Worm (Caenorhabditis elegans): ENCODE measurements around the gene pud-3.

- TF ChIP-seq pag-3 (tag; optimal IDR thresholded peaks at IDR 0.05; ENCODE audit: borderline replicate concordance) (no peak), dmd-4 (tag; optimal IDR thresholded peaks at IDR 0.05; ENCODE audit: borderline replicate concordance) (no peak), tbx-2 (tag; optimal IDR thresholded peaks at IDR 0.05) (no peak), rnt-1 (tag; optimal IDR thresholded peaks at IDR 0.05) (no peak), ama-1 (optimal IDR thresholded peaks at IDR 0.05) (no peak), lin-11 (tag; optimal IDR thresholded peaks at IDR 0.05) (no peak), odd-2 (tag; optimal IDR thresholded peaks at IDR 0.05) (no peak), npax-4 (tag; optimal IDR thresholded peaks at IDR 0.05) (no peak), pha-2 (tag; optimal IDR thresholded peaks at IDR 0.05) (no peak), ztf-16 (tag; optimal IDR thresholded peaks at IDR 0.05) (no peak), ceh-14 (tag; optimal IDR thresholded peaks at IDR 0.05) (no peak)
Measured at ce11 chrV:2342083-2342482, 17.1 kb upstream of the pud-3 start.

Data from whole organism, late embryonic.